Worm (Caenorhabditis elegans): ENCODE measurements around the gene fbxa-214.

Gene fbxa-214

ce11 chrV:6053188-6053687, 16.6 kb downstream of the fbxa-214 start, which contains the start of gene seip-1 (continued):
- TF ChIP-seq nhr-111 (GFP tag; optimal IDR thresholded peaks at IDR 0.05): no peak
- TF ChIP-seq ztf-11 (tag; optimal IDR thresholded peaks at IDR 0.05): no peak
- peak; percentile 29 for TF ChIP-seq nhr-25 (tag; optimal IDR thresholded peaks at IDR 0.05; ENCODE audit: borderline replicate concordance, insufficient read depth)
- no peak for TF ChIP-seq dmd-9 (GFP tag; IDR thresholded peaks at IDR 0.05)
- peak; percentile 77 for TF ChIP-seq fkh-10 (GFP tag; optimal IDR thresholded peaks at IDR 0.05)
- TF ChIP-seq ama-1 (optimal IDR thresholded peaks at IDR 0.05): peak; percentile 5
- peak; percentile 87 for TF ChIP-seq dve-1 (tag; optimal IDR thresholded peaks at IDR 0.05; ENCODE audit: insufficient read depth)
- no peak; the same call in 1 of the 2 replicates for TF ChIP-seq pha-4 (GFP tag; IDR thresholded peaks at IDR 0.05)
- TF ChIP-seq pha-4 (tag; optimal IDR thresholded peaks at IDR 0.05): peak; percentile 90
- TF ChIP-seq nhr-10 (tag; optimal IDR thresholded peaks at IDR 0.05): peak; percentile 11
- peak; percentile 96 for TF ChIP-seq nhr-77 (tag; optimal IDR thresholded peaks at IDR 0.05)
- TF ChIP-seq hmg-1.1 (GFP tag; IDR thresholded peaks at IDR 0.05): no peak; the same call in 1 of the 2 replicates
- no peak for TF ChIP-seq spr-3 (GFP tag; optimal IDR thresholded peaks at IDR 0.05)
- TF ChIP-seq ceh-32 (tag; optimal IDR thresholded peaks at IDR 0.05; ENCODE audit: poor library complexity): no peak
- TF ChIP-seq ces-1 (GFP tag; optimal IDR thresholded peaks at IDR 0.05): no peak

- TF ChIP-seq cey-2 (tag; optimal IDR thresholded peaks at IDR 0.05; ENCODE audit: borderline replicate concordance, insufficient read depth) (no peak), daf-16 (GFP tag; optimal IDR thresholded peaks at IDR 0.05) (no peak), daf-16 (tag; optimal IDR thresholded peaks at IDR 0.05) (peak; percentile 12)
Measured at ce11 chrV:6051159-6051558, 18.7 kb downstream of the fbxa-214 start, which contains the start of gene jamp-1. TSS of gene jamp-1 (minus strand) at chrV:6051259.

ce11 chrV:6047818-6048217, 22.1 kb downstream of the fbxa-214 start, which contains the start of gene pgap-3:
TSS of gene pgap-3 (minus strand) at chrV:6047918.
- TF ChIP-seq daf-16 (GFP tag; optimal IDR thresholded peaks at IDR 0.05): no peak
- peak; percentile 3 for TF ChIP-seq daf-16 (tag; optimal IDR thresholded peaks at IDR 0.05)
- no peak for TF ChIP-seq mdt-29 (GFP tag; IDR thresholded peaks at IDR 0.05)

ce11 chrV:6044853-6045594, 24.8 kb downstream of the fbxa-214 start, which contains the start of gene R01B10.3:
TSS of gene R01B10.3 (minus strand) at chrV:6045129.
- TF ChIP-seq fkh-10 (GFP tag; optimal IDR thresholded peaks at IDR 0.05): no peak
- TF ChIP-seq dve-1 (tag; optimal IDR thresholded peaks at IDR 0.05; ENCODE audit: insufficient read depth): peak; percentile 0
- 0 out of 2 replicates have a peak, but pooled peaks have one; percentile 24 for TF ChIP-seq egl-43 (GFP tag; IDR thresholded peaks at IDR 0.05)
- TF ChIP-seq skn-1 (tag; optimal IDR thresholded peaks at IDR 0.05): no peak
- TF ChIP-seq T26A8.4 (GFP tag; IDR thresholded peaks at IDR 0.05): peak; percentile 9; the same call in 1 of the 2 replicates
- TF ChIP-seq Y48G9A.11 (GFP tag; IDR thresholded peaks at IDR 0.05): 0 out of 2 replicates have a peak, but pooled peaks have one; percentile 31
- no peak for TF ChIP-seq D1046.2 (GFP tag; IDR thresholded peaks at IDR 0.05)
- TF ChIP-seq daf-16 (GFP tag; optimal IDR thresholded peaks at IDR 0.05): no peak
- TF ChIP-seq daf-16 (tag; optimal IDR thresholded peaks at IDR 0.05): peak; percentile 12
- no peak for TF ChIP-seq spr-1 (tag; optimal IDR thresholded peaks at IDR 0.05)

ce11 chrV:6044448-6044847, 25.4 kb downstream of the fbxa-214 start:
- TF ChIP-seq Y105C5A.15 (GFP tag; IDR thresholded peaks at IDR 0.05) (no peak), mep-1 (tag; optimal IDR thresholded peaks at IDR 0.05) (no peak), lin-15B (tag; optimal IDR thresholded peaks at IDR 0.05) (no peak), nhr-25 (tag; optimal IDR thresholded peaks at IDR 0.05; ENCODE audit: borderline replicate concordance, insufficient read depth) (no peak), saeg-2 (GFP tag; IDR thresholded peaks at IDR 0.05) (no peak), mes-2 (tag; optimal IDR thresholded peaks at IDR 0.05; ENCODE audit: poor library complexity, severe bottlenecking) (no peak), ztf-11 (tag; optimal IDR thresholded peaks at IDR 0.05) (no peak), pqm-1 (tag; optimal IDR thresholded peaks at IDR 0.05) (no peak), dve-1 (tag; optimal IDR thresholded peaks at IDR 0.05; ENCODE audit: insufficient read depth) (peak; percentile 39), Y48G9A.11 (GFP tag; IDR thresholded peaks at IDR 0.05) (no peak), sdz-12 (GFP tag; optimal IDR thresholded peaks at IDR 0.05) (peak; percentile 17), cey-2 (tag; optimal IDR thresholded peaks at IDR 0.05; ENCODE audit: borderline replicate concordance, insufficient read depth) (no peak), Y5F2A.4 (GFP tag; optimal IDR thresholded peaks at IDR 0.05) (no peak), zip-11 (GFP tag; IDR thresholded peaks at IDR 0.05) (no peak), dpl-1 (GFP tag; optimal IDR thresholded peaks at IDR 0.05) (no peak), arid-1 (GFP tag; conservative IDR thresholded peaks at IDR 0.05) (0 out of 2 replicates have a peak, but pooled peaks have one; percentile 8), dmd-9 (GFP tag; IDR thresholded peaks at IDR 0.05) (no peak), vab-7 (GFP tag; IDR thresholded peaks at IDR 0.05) (no peak), daf-16 (GFP tag; optimal IDR thresholded peaks at IDR 0.05) (no peak), daf-16 (tag; optimal IDR thresholded peaks at IDR 0.05) (peak; percentile 81), ceh-20 (GFP tag; IDR thresholded peaks at IDR 0.05) (no peak), D1046.2 (GFP tag; IDR thresholded peaks at IDR 0.05) (no peak), zag-1 (tag; optimal IDR thresholded peaks at IDR 0.05) (no peak), egl-43 (GFP tag; IDR thresholded peaks at IDR 0.05) (no peak)

All from whole organism, L4 larva.